Worm (Caenorhabditis elegans): ENCODE measurements around the gene col-180.

Gene col-180

DNA sequence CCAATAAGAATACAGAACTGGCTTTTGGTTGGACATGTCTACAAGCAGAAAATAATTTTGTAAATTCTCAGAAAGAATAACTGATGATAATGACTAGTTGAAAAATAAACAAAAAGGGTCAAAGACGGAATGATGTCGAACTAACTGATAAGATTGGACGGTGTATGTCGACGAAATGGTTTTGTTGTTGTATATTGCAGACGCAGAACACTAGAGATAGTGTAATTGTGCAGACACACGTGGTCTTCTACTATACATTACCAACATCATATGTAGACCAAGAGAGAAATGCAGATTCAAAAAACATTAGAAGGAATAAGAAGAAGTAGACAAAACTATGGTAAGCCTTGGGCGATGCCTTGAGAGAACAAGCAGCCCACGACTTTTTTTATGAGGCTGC, 15.7 kb upstream of the col-180 start, which contains the start of the genes gst-42 and D1053.2 (continued):
- TF ChIP-seq lin-39 (tag; optimal IDR thresholded peaks at IDR 0.05) (no peak), daf-19 (GFP tag; conservative IDR thresholded peaks at IDR 0.05) (no peak), nhr-28 (tag; optimal IDR thresholded peaks at IDR 0.05) (peak; percentile 96), nhr-111 (GFP tag; optimal IDR thresholded peaks at IDR 0.05) (no peak), unc-62 (GFP tag; optimal IDR thresholded peaks at IDR 0.05 in 1 of 2) (peak in 1 of 2 experiments; percentile 40), unc-62 (tag; optimal IDR thresholded peaks at IDR 0.05) (no peak), dmd-9 (GFP tag; IDR thresholded peaks at IDR 0.05) (no peak), gei-8 (GFP tag; optimal IDR thresholded peaks at IDR 0.05) (no peak), nhr-42 (GFP tag; IDR thresholded peaks at IDR 0.05) (no peak), snpc-1.2 (GFP tag; IDR thresholded peaks at IDR 0.05) (no peak), ceh-32 (tag; optimal IDR thresholded peaks at IDR 0.05; ENCODE audit: poor library complexity) (no peak), aly-2 (tag; optimal IDR thresholded peaks at IDR 0.05) (no peak), F44E2.7 (GFP tag; IDR thresholded peaks at IDR 0.05) (no peak), ceh-62 (tag; optimal IDR thresholded peaks at IDR 0.05) (no peak), nhr-25 (tag; optimal IDR thresholded peaks at IDR 0.05; ENCODE audit: borderline replicate concordance, insufficient read depth) (no peak), egl-27 (tag; optimal IDR thresholded peaks at IDR 0.05) (no peak), spr-3 (GFP tag; optimal IDR thresholded peaks at IDR 0.05) (no peak), ZK546.5 (tag; optimal IDR thresholded peaks at IDR 0.05) (no peak), vab-7 (GFP tag; IDR thresholded peaks at IDR 0.05) (no peak), mes-2 (tag; optimal IDR thresholded peaks at IDR 0.05; ENCODE audit: poor library complexity, severe bottlenecking) (no peak), daf-12 (tag; optimal IDR thresholded peaks at IDR 0.05) (no peak), Y105C5A.15 (GFP tag; IDR thresholded peaks at IDR 0.05) (no peak), ZK337.2 (GFP tag; IDR thresholded peaks at IDR 0.05) (no peak), madf-5 (GFP tag; IDR thresholded peaks at IDR 0.05) (no peak), dve-1 (tag; optimal IDR thresholded peaks at IDR 0.05; ENCODE audit: insufficient read depth) (peak; percentile 94), daf-8 (GFP tag; IDR thresholded peaks at IDR 0.05) (no peak), pha-4 (GFP tag; IDR thresholded peaks at IDR 0.05) (no peak), pha-4 (tag; optimal IDR thresholded peaks at IDR 0.05) (peak; percentile 3), php-3 (GFP tag; IDR thresholded peaks at IDR 0.05) (peak; percentile 77), skn-1 (tag; optimal IDR thresholded peaks at IDR 0.05) (no peak), zfp-3 (GFP tag; conservative IDR thresholded peaks at IDR 0.05) (no peak), zip-11 (GFP tag; IDR thresholded peaks at IDR 0.05) (no peak), zip-2 (tag; optimal IDR thresholded peaks at IDR 0.05) (no peak), set-16 (GFP tag; IDR thresholded peaks at IDR 0.05) (no peak), ces-1 (GFP tag; optimal IDR thresholded peaks at IDR 0.05) (no peak), ceh-82 (tag; optimal IDR thresholded peaks at IDR 0.05) (no peak), daf-16 (GFP tag; optimal IDR thresholded peaks at IDR 0.05) (peak in 1 of 2 experiments; percentile 9), daf-16 (tag; optimal IDR thresholded peaks at IDR 0.05) (peak; percentile 99), snpc-4 (tag; optimal IDR thresholded peaks at IDR 0.05) (no peak), saeg-2 (GFP tag; IDR thresholded peaks at IDR 0.05) (no peak), nhr-48 (tag; optimal IDR thresholded peaks at IDR 0.05) (peak; percentile 66), lir-3 (tag; optimal IDR thresholded peaks at IDR 0.05) (no peak), nhr-6 (tag; optimal IDR thresholded peaks at IDR 0.05) (peak; percentile 56), hlh-30 (tag; optimal IDR thresholded peaks at IDR 0.05; ENCODE audit: insufficient read depth) (peak; percentile 86), nhr-102 (tag; optimal IDR thresholded peaks at IDR 0.05) (peak; percentile 78), lin-29 (GFP tag; IDR thresholded peaks at IDR 0.05) (no peak), dpl-1 (GFP tag; optimal IDR thresholded peaks at IDR 0.05) (no peak), hlh-11 (tag; optimal IDR thresholded peaks at IDR 0.05) (peak; percentile 93), unc-39 (tag; optimal IDR thresholded peaks at IDR 0.05) (no peak), nhr-11 (tag; optimal IDR thresholded peaks at IDR 0.05) (no peak), tra-1 (GFP tag; IDR thresholded peaks at IDR 0.05) (peak; percentile 63; the same call in 1 of the 2 replicates), spr-1 (tag; optimal IDR thresholded peaks at IDR 0.05) (no peak), T20F7.1 (GFP tag; optimal IDR thresholded peaks at IDR 0.05) (peak; percentile 26)

Data from whole organism, L4 larva.